Fruit fly (Drosophila melanogaster) S2 (cell line): ENCODE measurements around the gene Galk.

ENCODE experiments used
- CG8478 ChIP-seq: fragments of >200 bp; optimal IDR thresholded peaks from 2 replicates; lab custom pipeline; 2018
- CTCF ChIP-seq, 2 experiments: fragments of >200 bp; optimal IDR thresholded peaks; 2 replicates each; lab custom pipeline; 2018

DNA sequence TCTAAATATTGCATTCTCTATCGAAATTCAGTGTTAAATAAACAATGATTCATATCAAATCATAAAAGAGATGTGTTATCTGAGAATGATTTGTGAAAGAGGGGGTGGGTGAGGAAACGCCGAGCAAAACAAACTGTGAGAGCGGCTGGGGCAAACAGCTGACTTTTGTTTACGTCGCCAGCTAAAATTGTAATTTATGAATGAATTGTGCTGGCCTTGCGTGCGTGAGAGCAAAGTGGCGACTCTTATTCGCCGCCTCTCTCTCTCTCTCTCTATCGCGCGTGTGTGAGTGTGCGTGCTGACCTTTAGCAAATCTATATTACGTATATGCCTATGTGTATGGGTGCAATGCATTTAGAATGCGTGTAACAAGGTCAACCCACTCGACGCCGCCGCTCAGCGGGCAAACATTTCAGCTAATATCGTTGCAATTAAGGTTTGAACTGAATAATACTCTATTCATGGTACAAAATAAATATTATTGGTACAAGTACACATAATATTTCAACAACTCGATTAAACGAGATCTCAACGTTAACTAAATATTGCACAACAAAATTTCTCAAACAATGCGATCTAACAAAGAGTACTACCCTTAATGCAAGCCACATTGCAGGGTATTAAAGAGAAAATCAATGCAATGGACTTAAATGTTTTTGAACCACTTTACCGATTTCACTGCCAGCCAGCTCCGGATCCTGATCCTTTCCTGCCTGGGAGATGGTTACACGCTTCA is 7.0 kb downstream of the Galk start:
- no peak for TF ChIP-seq CTCF (optimal IDR thresholded peaks at IDR 0.05; lab: Kevin White, UChicago)
- TF ChIP-seq CG8478 (lab: Kevin White, UChicago) = no peak
